Fruit fly (Drosophila melanogaster) whole organism, embryonic: ENCODE data around the gene Glut1.

ENCODE experiments used
- Atf-2 ChIP-seq: fragments of 200-800 bp; sonication (Bioruptor generic); optimal IDR thresholded peaks from 2 replicates; lab custom pipeline; 2016; ENCODE audit warnings: missing biosample characterization, missing genetic modification characterization
- Atf6 ChIP-seq: fragments of 200-800 bp; sonication (Bioruptor generic); IDR thresholded peaks from 2 replicates; pipeline ENCODE4 v1.3.6; 2022; ENCODE audit warnings: missing biosample characterization, missing genetic modification characterization
- CG10959 ChIP-seq: fragments of 200-800 bp; sonication (Bioruptor generic); IDR thresholded peaks from 2 replicates; pipeline ENCODE4 v1.3.6; 2022; ENCODE audit warnings: missing biosample characterization, missing genetic modification characterization
- CG11696 ChIP-seq: fragments of 200-800 bp; sonication (Bioruptor generic); IDR thresholded peaks from 2 replicates; pipeline ENCODE4 v1.3.6; 2022; ENCODE audit warnings: missing biosample characterization, missing genetic modification characterization
- CG14014 ChIP-seq: fragments of 200-800 bp; sonication (Bioruptor generic); IDR thresholded peaks from 2 replicates; pipeline ENCODE4 v1.3.6; 2022; ENCODE audit warnings: missing biosample characterization, missing genetic modification characterization
- CG15011 ChIP-seq: fragments of 200-800 bp; sonication (Bioruptor generic); optimal IDR thresholded peaks from 3 replicates; lab custom pipeline; 2018; ENCODE audit warnings: missing biosample characterization, mild to moderate bottlenecking, missing genetic modification characterization
- CG15073 ChIP-seq: fragments of 200-800 bp; sonication (Bioruptor generic); optimal IDR thresholded peaks from 2 replicates; lab custom pipeline; 2016; ENCODE audit warnings: missing biosample characterization, missing genetic modification characterization
- CG15269 ChIP-seq: fragments of 200-800 bp; sonication (Bioruptor generic); optimal IDR thresholded peaks from 2 replicates; lab custom pipeline; 2018; ENCODE audit warnings: missing biosample characterization, mild to moderate bottlenecking, missing genetic modification characterization, moderate library complexity
- CG16779 ChIP-seq: fragments of 200-800 bp; sonication (Bioruptor generic); IDR thresholded peaks from 2 replicates; pipeline ENCODE4 v1.3.6; 2022; ENCODE audit warnings: missing biosample characterization, missing genetic modification characterization
- CG16863 ChIP-seq: fragments of 200-800 bp; sonication (Bioruptor generic); optimal IDR thresholded peaks from 3 replicates; lab custom pipeline; 2016; ENCODE audit warnings: missing biosample characterization, missing genetic modification characterization
- CG17359 ChIP-seq: fragments of 200-800 bp; sonication (Bioruptor generic); optimal IDR thresholded peaks from 3 replicates; lab custom pipeline; 2018; ENCODE audit warnings: missing biosample characterization, mild to moderate bottlenecking, missing genetic modification characterization, moderate library complexity
- CG2120 ChIP-seq: fragments of 200-800 bp; sonication (Bioruptor generic); optimal IDR thresholded peaks from 3 replicates; lab custom pipeline; 2016; ENCODE audit warnings: missing biosample characterization, missing genetic modification characterization
- CG3726 ChIP-seq: fragments of 200-800 bp; sonication (Bioruptor generic); IDR thresholded peaks from 3 replicates; pipeline ENCODE4, ENCODE4 v1.3.6; 2022; ENCODE audit warnings: missing biosample characterization, missing genetic modification characterization
- CG4328 ChIP-seq: fragments of 200-800 bp; sonication (Bioruptor generic); optimal IDR thresholded peaks from 3 replicates; lab custom pipeline; 2017; ENCODE audit warnings: missing biosample characterization, missing genetic modification reagents, missing genetic modification characterization
- CG7556 ChIP-seq: fragments of 200-800 bp; sonication (Bioruptor generic); optimal IDR thresholded peaks from 2 replicates; lab custom pipeline; 2017; ENCODE audit warnings: missing biosample characterization, mild to moderate bottlenecking, missing genetic modification characterization
- CG7987 ChIP-seq: fragments of 200-800 bp; sonication (Bioruptor generic); optimal IDR thresholded peaks from 2 replicates; lab custom pipeline; 2018; ENCODE audit warnings: missing biosample characterization, mild to moderate bottlenecking, missing genetic modification characterization, moderate library complexity
- CG8388 ChIP-seq: fragments of 200-800 bp; sonication (Bioruptor generic); optimal IDR thresholded peaks from 2 replicates; lab custom pipeline; 2019; ENCODE audit warnings: missing biosample characterization, mild to moderate bottlenecking, missing genetic modification characterization, moderate library complexity
- CG9797 ChIP-seq: fragments of 200-800 bp; sonication (Bioruptor generic); optimal IDR thresholded peaks from 3 replicates; lab custom pipeline; 2018; ENCODE audit warnings: missing biosample characterization, mild to moderate bottlenecking, missing genetic modification characterization
- Dad ChIP-seq: fragments of 200-800 bp; sonication (Bioruptor generic); optimal IDR thresholded peaks from 3 replicates; lab custom pipeline; 2016; ENCODE audit warnings: missing biosample characterization, missing genetic modification characterization
- Dll ChIP-seq: fragments of 200-800 bp; sonication (Bioruptor generic); IDR thresholded peaks from 4 replicates; pipeline ENCODE4 v1.3.6; 2022; ENCODE audit warnings: missing biosample characterization, missing genetic modification characterization; ENCODE audit not compliant: partially characterized antibody
- Doc3 ChIP-seq: fragments of 200-800 bp; sonication (Bioruptor generic); IDR thresholded peaks from 3 replicates; pipeline ENCODE4 v1.3.6; 2022; ENCODE audit warnings: missing biosample characterization, missing genetic modification characterization; ENCODE audit not compliant: partially characterized antibody
- Dref ChIP-seq: fragments of 200-800 bp; sonication (Bioruptor generic); IDR thresholded peaks from 2 replicates; pipeline ENCODE4 v1.3.6; 2022; ENCODE audit warnings: missing biosample characterization, missing genetic modification characterization
- Ets97D ChIP-seq: fragments of 200-800 bp; sonication (Bioruptor generic); optimal IDR thresholded peaks from 3 replicates; lab custom pipeline; 2016; ENCODE audit warnings: missing biosample characterization, missing genetic modification characterization
- Gug ChIP-seq: fragments of 200-800 bp; sonication (Bioruptor generic); IDR thresholded peaks from 4 replicates; pipeline ENCODE4 v1.3.6; 2022; ENCODE audit warnings: missing biosample characterization, missing genetic modification characterization
- Opbp ChIP-seq: fragments of 200-800 bp; sonication (Bioruptor generic); IDR thresholded peaks from 3 replicates; pipeline ENCODE4 v1.3.6; 2022; ENCODE audit warnings: missing biosample characterization, missing genetic modification characterization; ENCODE audit not compliant: partially characterized antibody
- TFAM ChIP-seq: fragments of 200-800 bp; sonication (Bioruptor generic); optimal IDR thresholded peaks from 2 replicates; lab custom pipeline; 2017; ENCODE audit warnings: missing biosample characterization, missing genetic modification characterization, inconsistent platforms
- Tbp ChIP-seq: fragments of >200 bp; optimal IDR thresholded peaks from 2 replicates; lab custom pipeline; 2018; ENCODE audit warnings: missing biosample characterization, missing genetic modification characterization
- Usf ChIP-seq: fragments of 200-800 bp; sonication (Bioruptor generic); optimal IDR thresholded peaks from 2 replicates; lab custom pipeline; 2017; ENCODE audit warnings: missing genotype, missing biosample characterization, missing genetic modification characterization
- crp ChIP-seq, 2 experiments: fragments of 200-800 bp; sonication (Bioruptor generic); optimal IDR thresholded peaks; 2 replicates in 1 of 2; 3 replicates in 1 of 2; lab custom pipeline; 2017; ENCODE audit warnings: missing biosample characterization in 2 of 2, missing genetic modification characterization in 2 of 2, mild to moderate bottlenecking in 1 of 2, moderate library complexity in 1 of 2
- eve ChIP-seq, 2 experiments: fragments of >200 bp; optimal IDR thresholded peaks; 2 replicates each; lab custom pipeline; 2017; ENCODE audit warnings: missing biosample characterization in 2 of 2, missing genetic modification characterization in 2 of 2
- h ChIP-seq: fragments of >200 bp; optimal IDR thresholded peaks from 2 replicates; lab custom pipeline; 2017
- ham ChIP-seq: fragments of 200-800 bp; sonication (Bioruptor generic); IDR thresholded peaks from 2 replicates; pipeline ENCODE4 v1.3.6; 2022; ENCODE audit warnings: missing biosample characterization, missing genetic modification characterization
- hkb ChIP-seq, 2 experiments: fragments of 200-800 bp in 1 of 2; fragments of >200 bp in 1 of 2; sonication (Bioruptor generic) in 1 of 2; IDR thresholded peaks in 1 of 2; optimal IDR thresholded peaks in 1 of 2; 2 replicates each; pipeline versions ENCODE4 v1.3.6 to Lab custom; 2017 to 2022; ENCODE audit warnings: missing biosample characterization in 1 of 2, missing genetic modification characterization in 1 of 2
- jing ChIP-seq: fragments of 200-800 bp; sonication (Bioruptor generic); optimal IDR thresholded peaks from 2 replicates; lab custom pipeline; 2018; ENCODE audit warnings: missing biosample characterization, mild to moderate bottlenecking, missing genetic modification characterization
- jumu ChIP-seq: fragments of 200-800 bp; sonication (Bioruptor generic); optimal IDR thresholded peaks from 3 replicates; lab custom pipeline; 2016; ENCODE audit warnings: missing biosample characterization, missing genetic modification characterization
- lilli ChIP-seq: fragments of 200-800 bp; sonication (Bioruptor generic); optimal IDR thresholded peaks from 3 replicates; lab custom pipeline; 2016; ENCODE audit warnings: missing biosample characterization, missing genetic modification characterization
- lola ChIP-seq, 3 experiments: fragments of >200 bp in 2 of 3; fragments of 200-800 bp in 1 of 3; sonication (Bioruptor generic) in 1 of 3; optimal IDR thresholded peaks; 2 replicates each; lab custom pipeline; 2017 to 2019; ENCODE audit warnings: missing biosample characterization in 3 of 3, missing genetic modification characterization in 3 of 3, mild to moderate bottlenecking in 1 of 3, moderate library complexity in 1 of 3
- mld ChIP-seq: fragments of 200-800 bp; sonication (Bioruptor generic); IDR thresholded peaks from 3 replicates; pipeline ENCODE4 v1.3.6; 2022; ENCODE audit warnings: missing biosample characterization, missing genetic modification characterization; ENCODE audit not compliant: partially characterized antibody
- nau ChIP-seq: fragments of 200-800 bp; sonication (Bioruptor generic); optimal IDR thresholded peaks from 3 replicates; lab custom pipeline; 2017; ENCODE audit warnings: missing biosample characterization, mild to moderate bottlenecking, missing genetic modification characterization, missing genetic modification reagents
- nerfin-2 ChIP-seq: fragments of 200-800 bp; sonication (Bioruptor generic); IDR thresholded peaks from 2 replicates; pipeline ENCODE4 v1.3.6; 2022; ENCODE audit warnings: missing biosample characterization, missing genetic modification characterization; ENCODE audit not compliant: partially characterized antibody
- sc ChIP-seq, 3 experiments: fragments of >200 bp in 2 of 3; fragments of 200-800 bp in 1 of 3; sonication (Bioruptor generic) in 1 of 3; optimal IDR thresholded peaks; 2 replicates in 2 of 3; 3 replicates in 1 of 3; lab custom pipeline; 2017; ENCODE audit warnings: mild to moderate bottlenecking in 1 of 3, missing biosample characterization in 1 of 3, missing genetic modification characterization in 1 of 3, missing genetic modification reagents in 1 of 3
- seq ChIP-seq: fragments of 200-800 bp; sonication (Bioruptor generic); IDR thresholded peaks from 2 replicates; pipeline ENCODE4 v1.3.6; 2022; ENCODE audit warnings: missing biosample characterization, missing genetic modification characterization
- sisA ChIP-seq: fragments of 200-800 bp; sonication (Bioruptor generic); IDR thresholded peaks from 2 replicates; pipeline ENCODE4 v1.3.6; 2022; ENCODE audit warnings: missing biosample characterization, missing genetic modification characterization
- sna ChIP-seq: fragments of 200-800 bp; sonication (Bioruptor generic); IDR thresholded peaks from 2 replicates; pipeline ENCODE4 v1.3.6; 2022; ENCODE audit warnings: missing biosample characterization, missing genetic modification characterization; ENCODE audit not compliant: partially characterized antibody
- ttk ChIP-seq: fragments of 200-800 bp; sonication (Bioruptor generic); IDR thresholded peaks from 2 replicates; pipeline ENCODE4 v2.1.2; 2022; ENCODE audit warnings: missing biosample characterization, missing genetic modification characterization
- tx ChIP-seq: fragments of 200-800 bp; sonication (Bioruptor generic); optimal IDR thresholded peaks from 2 replicates; lab custom pipeline; 2016; ENCODE audit warnings: missing biosample characterization, missing genetic modification characterization
- vvl ChIP-seq: fragments of 200-800 bp; sonication (Bioruptor generic); IDR thresholded peaks from 2 replicates; pipeline ENCODE4 v1.3.6; 2022; ENCODE audit warnings: missing biosample characterization, missing genetic modification characterization
- zen2 ChIP-seq: fragments of 200-800 bp; sonication (Bioruptor generic); IDR thresholded peaks from 3 replicates; pipeline ENCODE4 v1.3.6; 2022; ENCODE audit warnings: missing biosample characterization, missing genetic modification characterization; ENCODE audit not compliant: partially characterized antibody

The Glut1 gene

DNA sequence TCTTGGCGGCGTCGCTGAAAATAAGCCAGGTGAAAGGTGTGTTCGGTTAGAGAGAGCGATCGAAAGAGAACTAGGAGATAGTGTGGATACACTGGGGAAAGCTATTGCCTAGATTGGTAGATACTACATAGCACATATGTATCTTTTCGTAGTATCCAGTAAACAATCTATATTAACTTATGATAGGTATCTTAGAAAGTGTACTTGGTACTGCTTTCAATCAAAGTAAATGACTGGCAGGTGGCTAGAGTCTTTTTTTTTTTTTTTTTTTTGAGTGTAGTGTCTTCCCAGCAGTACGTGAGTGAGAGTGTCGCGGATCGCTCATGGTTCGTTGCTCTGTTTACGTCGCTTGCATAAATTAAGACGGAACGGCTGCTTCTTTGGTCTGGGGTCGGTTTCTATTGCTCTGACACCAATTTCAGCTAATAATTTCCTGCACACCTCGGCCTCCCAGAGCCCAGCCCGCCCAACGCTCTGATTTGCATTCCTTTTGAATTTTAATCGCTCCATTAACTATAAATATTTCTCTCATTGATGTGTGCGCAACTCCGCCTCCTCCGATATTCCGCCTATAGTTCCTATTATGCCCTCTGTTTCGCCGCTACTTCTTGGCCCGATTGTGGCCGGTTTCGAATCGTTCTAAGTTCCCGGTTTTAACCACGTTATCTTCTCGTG, 115.9 kb downstream of the Glut1 start (continued):
- TF ChIP-seq eve (GFP tag; optimal IDR thresholded peaks at IDR 0.05; lab: Kevin White, UChicago) (no peak), CG15011 (GFP tag; lab: Kevin White, UChicago) (no peak), CG11696 (GFP tag; lab: Robert Waterston, UW) (peak; percentile 32; the same call in 1 of the 2 replicates), Atf-2 (GFP tag; lab: Kevin White, UChicago) (no peak), vvl (GFP tag; lab: Robert Waterston, UW) (peak; percentile 81), sisA (GFP tag; lab: Robert Waterston, UW) (peak; percentile 70), h (lab: Kevin White, UChicago) (no peak), jumu (GFP tag; lab: Kevin White, UChicago) (peak; percentile 49), CG14014 (GFP tag; lab: Robert Waterston, UW) (no peak), CG15073 (GFP tag; lab: Kevin White, UChicago) (no peak), CG16863 (GFP tag; lab: Kevin White, UChicago) (peak; percentile 55), crp (GFP tag; optimal IDR thresholded peaks at IDR 0.05; lab: Kevin White, UChicago) (no peak), mld (GFP tag; lab: Robert Waterston, UW) (no peak), sc (optimal IDR thresholded peaks at IDR 0.05; lab: Kevin White, UChicago) (no peak), sc (GFP tag; optimal IDR thresholded peaks at IDR 0.05; lab: Kevin White, UChicago) (peak; percentile 68), ham (GFP tag; lab: Robert Waterston, UW) (no peak), CG8388 (peak; percentile 75), CG4328 (GFP tag; lab: Kevin White, UChicago) (no peak), Opbp (GFP tag; lab: Robert Waterston, UW) (no peak), Dll (GFP tag; lab: Robert Waterston, UW) (no peak), CG7556 (GFP tag; lab: Kevin White, UChicago) (peak; percentile 46), hkb (optimal IDR thresholded peaks at IDR 0.05; lab: Kevin White, UChicago) (no peak), hkb (GFP tag; IDR thresholded peaks at IDR 0.05; lab: Robert Waterston, UW) (peak; percentile 79), Gug (peak; percentile 64; the same call in 3 of the 4 replicates), Dad (peak; percentile 35), tx (GFP tag; lab: Kevin White, UChicago) (peak; percentile 12), ttk (GFP tag; lab: Robert Waterston, UW) (peak; percentile 58; the same call in 1 of the 2 replicates), CG7987 (GFP tag; lab: Kevin White, UChicago) (no peak), CG9797 (GFP tag; lab: Kevin White, UChicago) (no peak), TFAM (GFP tag; lab: Kevin White, UChicago) (no peak), lilli (GFP tag; lab: Kevin White, UChicago) (peak; percentile 25), Atf6 (GFP tag; lab: Robert Waterston, UW) (0 out of 2 replicates have a peak, but pooled peaks have one; percentile 14), Doc3 (no peak), Tbp (no peak), Ets97D (GFP tag; lab: Kevin White, UChicago) (no peak), nerfin-2 (GFP tag; lab: Robert Waterston, UW) (no peak), CG15269 (tag; lab: Kevin White, UChicago) (peak; percentile 25), seq (GFP tag; lab: Robert Waterston, UW) (0 out of 2 replicates have a peak, but pooled peaks have one; percentile 12), CG3726 (0 out of 3 replicates have a peak, but pooled peaks have one; percentile 20), sna (GFP tag; lab: Robert Waterston, UW) (no peak), CG2120 (GFP tag; lab: Kevin White, UChicago) (no peak), Dref (GFP tag; lab: Robert Waterston, UW) (no peak), zen2 (GFP tag; lab: Robert Waterston, UW) (no peak), CG10959 (peak; percentile 55), CG17359 (tag; lab: Kevin White, UChicago) (peak; percentile 79), CG16779 (GFP tag; lab: Robert Waterston, UW) (no peak), jing (GFP tag; lab: Kevin White, UChicago) (peak; percentile 42), lola (GFP tag; optimal IDR thresholded peaks at IDR 0.05; lab: Kevin White, UChicago) (peak in 1 of 3 experiments; percentile 53), Usf (GFP tag; lab: Kevin White, UChicago) (peak; percentile 25), nau (GFP tag; lab: Kevin White, UChicago) (peak; percentile 20)
